Fruit fly (Drosophila melanogaster) whole organism, embryonic: ENCODE results near the gene CG33124.
A peak's percentile ranks its signal among the peaks of the same experiment; 100 is the strongest.

ENCODE experiments used
- Antp ChIP-seq: fragments of 200-800 bp; sonication (Bioruptor generic); optimal IDR thresholded peaks from 3 replicates; lab custom pipeline; 2016; ENCODE audit warnings: missing biosample characterization, missing genetic modification characterization
- CG10959 ChIP-seq: fragments of 200-800 bp; sonication (Bioruptor generic); IDR thresholded peaks from 2 replicates; pipeline ENCODE4 v1.3.6; 2022; ENCODE audit warnings: missing biosample characterization, missing genetic modification characterization
- CG11560 ChIP-seq: fragments of 200-800 bp; sonication (Bioruptor generic); IDR thresholded peaks from 3 replicates; pipeline ENCODE4 v1.3.6; 2022; ENCODE audit warnings: missing biosample characterization, missing genetic modification characterization
- CG12071 ChIP-seq: fragments of 200-800 bp; sonication (Bioruptor generic); optimal IDR thresholded peaks from 3 replicates; lab custom pipeline; 2018; ENCODE audit warnings: missing biosample characterization, mild to moderate bottlenecking, missing genetic modification characterization
- CG12155 ChIP-seq: fragments of 200-800 bp; sonication (Bioruptor generic); optimal IDR thresholded peaks from 3 replicates; lab custom pipeline; 2016; ENCODE audit warnings: missing biosample characterization, missing genetic modification characterization
- CG14710 ChIP-seq: fragments of 200-800 bp; sonication (Bioruptor generic); optimal IDR thresholded peaks from 3 replicates; lab custom pipeline; 2019; ENCODE audit warnings: missing biosample characterization, mild to moderate bottlenecking, missing genetic modification characterization, moderate library complexity
- CG17385 ChIP-seq: fragments of 200-800 bp; sonication (Bioruptor generic); optimal IDR thresholded peaks from 3 replicates; lab custom pipeline; 2018; ENCODE audit warnings: missing biosample characterization, mild to moderate bottlenecking, missing genetic modification characterization
- CG17912 ChIP-seq: fragments of 200-800 bp; sonication (Bioruptor generic); optimal IDR thresholded peaks from 2 replicates; lab custom pipeline; 2018; ENCODE audit warnings: missing biosample characterization, mild to moderate bottlenecking, missing genetic modification characterization
- CG18011 ChIP-seq: fragments of 200-800 bp; sonication (Bioruptor generic); optimal IDR thresholded peaks from 2 replicates; lab custom pipeline; 2017; ENCODE audit warnings: missing biosample characterization, missing genetic modification characterization, mild to moderate bottlenecking, moderate library complexity, missing genotype
- CG2120 ChIP-seq: fragments of 200-800 bp; sonication (Bioruptor generic); optimal IDR thresholded peaks from 3 replicates; lab custom pipeline; 2016; ENCODE audit warnings: missing biosample characterization, missing genetic modification characterization
- CG2129 ChIP-seq: fragments of 200-800 bp; sonication (Bioruptor generic); IDR thresholded peaks from 2 replicates; pipeline ENCODE4 v1.3.6; 2022; ENCODE audit warnings: missing biosample characterization, missing genetic modification characterization; ENCODE audit not compliant: partially characterized antibody
- CG2678 ChIP-seq: fragments of 200-800 bp; sonication (Bioruptor generic); optimal IDR thresholded peaks from 3 replicates; lab custom pipeline; 2019; ENCODE audit warnings: missing biosample characterization, mild to moderate bottlenecking, missing genetic modification characterization, moderate library complexity
- CG32772 ChIP-seq: fragments of 200-800 bp; sonication (Bioruptor generic); IDR thresholded peaks from 2 replicates; pipeline ENCODE4 v1.3.6; 2022; ENCODE audit warnings: missing biosample characterization, missing genetic modification characterization
- CG34422 ChIP-seq: fragments of 200-800 bp; sonication (Bioruptor generic); IDR thresholded peaks from 3 replicates; pipeline ENCODE4 v1.3.6; 2022; ENCODE audit warnings: missing biosample characterization, missing genetic modification characterization
- CG3726 ChIP-seq: fragments of 200-800 bp; sonication (Bioruptor generic); IDR thresholded peaks from 3 replicates; pipeline ENCODE4, ENCODE4 v1.3.6; 2022; ENCODE audit warnings: missing biosample characterization, missing genetic modification characterization
- CG6254 ChIP-seq: fragments of 200-800 bp; sonication (Bioruptor generic); optimal IDR thresholded peaks from 3 replicates; lab custom pipeline; 2017; ENCODE audit warnings: mild to moderate bottlenecking, missing biosample characterization, missing genetic modification reagents, missing genetic modification characterization
- CG7357 ChIP-seq: fragments of 200-800 bp; sonication (Bioruptor generic); IDR thresholded peaks from 3 replicates; pipeline ENCODE4 v1.3.6; 2022; ENCODE audit warnings: missing biosample characterization, missing genetic modification characterization
- CG9437 ChIP-seq: fragments of 200-800 bp; sonication (Bioruptor generic); optimal IDR thresholded peaks from 2 replicates; lab custom pipeline; 2018; ENCODE audit warnings: missing biosample characterization, mild to moderate bottlenecking, missing genetic modification characterization
- CG9932 ChIP-seq: fragments of 200-800 bp; sonication (Bioruptor generic); IDR thresholded peaks from 2 replicates; pipeline ENCODE4 v1.3.6; 2022; ENCODE audit warnings: missing biosample characterization, missing genetic modification characterization
- Camta ChIP-seq: fragments of 200-800 bp; sonication (Bioruptor generic); optimal IDR thresholded peaks from 2 replicates; lab custom pipeline; 2016; ENCODE audit warnings: missing biosample characterization, missing genetic modification characterization
- CkIIα-i1 ChIP-seq: fragments of 200-800 bp; sonication (Bioruptor generic); IDR thresholded peaks from 2 replicates; pipeline ENCODE4 v1.3.6; 2022; ENCODE audit warnings: missing biosample characterization, missing genetic modification characterization
- CoRest ChIP-seq: fragments of 200-800 bp; sonication (Bioruptor generic); optimal IDR thresholded peaks from 3 replicates; lab custom pipeline; 2018; ENCODE audit warnings: missing biosample characterization, mild to moderate bottlenecking, missing genetic modification characterization, moderate library complexity
- Fer2 ChIP-seq: fragments of 200-800 bp; sonication (Bioruptor generic); optimal IDR thresholded peaks from 2 replicates; lab custom pipeline; 2018; ENCODE audit warnings: missing biosample characterization, mild to moderate bottlenecking, missing genetic modification characterization, moderate library complexity
- Fer3 ChIP-seq: fragments of 200-800 bp; sonication (Bioruptor generic); optimal IDR thresholded peaks from 2 replicates; lab custom pipeline; 2018; ENCODE audit warnings: missing biosample characterization, mild to moderate bottlenecking, missing genetic modification characterization, moderate library complexity
- HLH4C ChIP-seq: fragments of 200-800 bp; sonication (Bioruptor generic); IDR thresholded peaks from 3 replicates; pipeline ENCODE4 v1.3.6; 2022; ENCODE audit warnings: missing biosample characterization, missing genetic modification characterization; ENCODE audit not compliant: partially characterized antibody
- HmgZ ChIP-seq: fragments of 200-800 bp; sonication (Bioruptor generic); optimal IDR thresholded peaks from 2 replicates; lab custom pipeline; 2018; ENCODE audit warnings: missing biosample characterization, mild to moderate bottlenecking, missing genetic modification characterization
- Hr3 ChIP-seq: fragments of 200-800 bp; sonication (Bioruptor generic); optimal IDR thresholded peaks from 3 replicates; lab custom pipeline; 2016; ENCODE audit warnings: missing biosample characterization, missing genetic modification characterization
- Mad ChIP-seq: fragments of 200-800 bp; sonication (Bioruptor generic); optimal IDR thresholded peaks from 2 replicates; lab custom pipeline; 2016; ENCODE audit warnings: missing biosample characterization, missing genetic modification characterization
- Mes4 ChIP-seq: fragments of 200-800 bp; sonication (Bioruptor generic); optimal IDR thresholded peaks from 2 replicates; lab custom pipeline; 2016; ENCODE audit warnings: missing biosample characterization, missing genetic modification characterization
- NfI ChIP-seq: fragments of 200-800 bp; sonication (Bioruptor generic); optimal IDR thresholded peaks from 3 replicates; lab custom pipeline; 2018; ENCODE audit warnings: missing biosample characterization, mild to moderate bottlenecking, missing genetic modification characterization, moderate library complexity
- Opbp ChIP-seq: fragments of 200-800 bp; sonication (Bioruptor generic); IDR thresholded peaks from 3 replicates; pipeline ENCODE4 v1.3.6; 2022; ENCODE audit warnings: missing biosample characterization, missing genetic modification characterization; ENCODE audit not compliant: partially characterized antibody
- Scr ChIP-seq: fragments of 200-800 bp; sonication (Bioruptor generic); IDR thresholded peaks from 2 replicates; pipeline ENCODE4 v1.3.6; 2022; ENCODE audit warnings: missing biosample characterization, missing genetic modification characterization; ENCODE audit not compliant: partially characterized antibody
- Sry-δ ChIP-seq: fragments of 200-800 bp; sonication (Bioruptor generic); optimal IDR thresholded peaks from 2 replicates; lab custom pipeline; 2016; ENCODE audit warnings: missing biosample characterization, missing genetic modification characterization
- al ChIP-seq: fragments of 200-800 bp; sonication (Bioruptor generic); IDR thresholded peaks from 2 replicates; pipeline ENCODE4 v1.3.6; 2022; ENCODE audit warnings: missing biosample characterization, missing genetic modification characterization
- amos ChIP-seq: fragments of 200-800 bp; sonication (Bioruptor generic); IDR thresholded peaks from 2 replicates; pipeline ENCODE4 v1.3.6; 2022; ENCODE audit warnings: missing biosample characterization, missing genetic modification characterization; ENCODE audit not compliant: partially characterized antibody
- aop ChIP-seq: fragments of 200-800 bp; sonication (Bioruptor generic); IDR thresholded peaks from 2 replicates; pipeline ENCODE4 v1.3.6; 2022; ENCODE audit warnings: missing biosample characterization, missing genetic modification characterization
- bigmax ChIP-seq: fragments of 200-800 bp; sonication (Bioruptor generic); optimal IDR thresholded peaks from 2 replicates; lab custom pipeline; 2018; ENCODE audit warnings: missing biosample characterization, mild to moderate bottlenecking, missing genetic modification characterization
- chn ChIP-seq: fragments of 200-800 bp; sonication (Bioruptor generic); optimal IDR thresholded peaks from 2 replicates; lab custom pipeline; 2016; ENCODE audit warnings: missing biosample characterization, missing genetic modification characterization
- crc ChIP-seq: fragments of 200-800 bp; sonication (Bioruptor generic); optimal IDR thresholded peaks from 2 replicates; lab custom pipeline; 2016; ENCODE audit warnings: missing biosample characterization, missing genetic modification characterization
- klu ChIP-seq: fragments of 200-800 bp; sonication (Bioruptor generic); IDR thresholded peaks from 2 replicates; pipeline ENCODE4 v1.3.6; 2022; ENCODE audit warnings: missing biosample characterization, missing genetic modification characterization
- lbe ChIP-seq: fragments of 200-800 bp; sonication (Bioruptor generic); optimal IDR thresholded peaks from 2 replicates; lab custom pipeline; 2016; ENCODE audit warnings: missing biosample characterization, mild to moderate bottlenecking, missing genetic modification characterization
- lmd ChIP-seq: fragments of 200-800 bp; sonication (Bioruptor generic); IDR thresholded peaks from 2 replicates; pipeline ENCODE4 v1.3.6; 2022; ENCODE audit warnings: missing biosample characterization, missing genetic modification characterization
- org-1 ChIP-seq: fragments of 200-800 bp; sonication (Bioruptor generic); optimal IDR thresholded peaks from 2 replicates; lab custom pipeline; 2017; ENCODE audit warnings: missing biosample characterization, missing genetic modification characterization
- peb ChIP-seq: fragments of 200-800 bp; sonication (Bioruptor generic); IDR thresholded peaks from 2 replicates; pipeline ENCODE4 v1.3.6; 2022; ENCODE audit warnings: missing biosample characterization, missing genetic modification characterization
- ro ChIP-seq: fragments of 200-800 bp; sonication (Bioruptor generic); IDR thresholded peaks from 2 replicates; pipeline ENCODE4 v1.3.6; 2022; ENCODE audit warnings: missing biosample characterization, missing genetic modification characterization
- seq ChIP-seq: fragments of 200-800 bp; sonication (Bioruptor generic); IDR thresholded peaks from 2 replicates; pipeline ENCODE4 v1.3.6; 2022; ENCODE audit warnings: missing biosample characterization, missing genetic modification characterization
- sna ChIP-seq: fragments of 200-800 bp; sonication (Bioruptor generic); IDR thresholded peaks from 2 replicates; pipeline ENCODE4 v1.3.6; 2022; ENCODE audit warnings: missing biosample characterization, missing genetic modification characterization; ENCODE audit not compliant: partially characterized antibody
- tin ChIP-seq: fragments of 200-800 bp; sonication (Bioruptor generic); optimal IDR thresholded peaks from 3 replicates; lab custom pipeline; 2016; ENCODE audit warnings: missing biosample characterization, missing genetic modification characterization
- trem ChIP-seq: fragments of 200-800 bp; optimal IDR thresholded peaks from 3 replicates; lab custom pipeline; 2019; ENCODE audit warnings: missing biosample characterization, mild to moderate bottlenecking, missing genetic modification characterization, moderate library complexity
- unpg ChIP-seq: fragments of 200-800 bp; sonication (Bioruptor generic); optimal IDR thresholded peaks from 3 replicates; lab custom pipeline; 2018; ENCODE audit warnings: missing biosample characterization, mild to moderate bottlenecking, missing genetic modification characterization, moderate library complexity
- wek ChIP-seq: fragments of 200-800 bp; sonication (Bioruptor generic); optimal IDR thresholded peaks from 3 replicates; lab custom pipeline; 2018; ENCODE audit warnings: missing biosample characterization, mild to moderate bottlenecking, missing genetic modification characterization, moderate library complexity

The CG33124 gene

dm6 chr2L:2201107-2201561 lies 7.8 kb downstream of the CG33124 start (continued):
- TF ChIP-seq unpg (GFP tag; lab: Kevin White, UChicago) (peak; percentile 87), CG9437 (peak; percentile 70), CG6254 (GFP tag; lab: Kevin White, UChicago) (peak; percentile 91), Mad (GFP tag; lab: Kevin White, UChicago) (peak; percentile 42), CkIIα-i1 (GFP tag; lab: Robert Waterston, UW) (no peak), CG17912 (GFP tag; lab: Kevin White, UChicago) (peak; percentile 43), crc (GFP tag; lab: Kevin White, UChicago) (peak; percentile 42), CG11560 (tag; lab: Robert Waterston, UW) (no peak), CoRest (tag; lab: Kevin White, UChicago) (peak; percentile 89), aop (GFP tag; lab: Robert Waterston, UW) (peak; percentile 73; the same call in 1 of the 2 replicates), lbe (GFP tag; lab: Kevin White, UChicago) (peak; percentile 27), HmgZ (no peak), trem (tag; lab: Kevin White, UChicago) (peak; percentile 89), peb (GFP tag; lab: Robert Waterston, UW) (peak; percentile 63), NfI (GFP tag; lab: Kevin White, UChicago) (peak; percentile 79), chn (peak; percentile 82), CG7357 (GFP tag; lab: Robert Waterston, UW) (no peak; the same call in 2 of the 3 replicates), CG2678 (tag; lab: Kevin White, UChicago) (peak; percentile 88), CG12155 (GFP tag; lab: Kevin White, UChicago) (peak; percentile 51), CG14710 (tag; lab: Kevin White, UChicago) (peak; percentile 95), CG3726 (GFP tag; lab: Robert Waterston, UW) (peak; percentile 43; the same call in 1 of the 3 replicates), seq (GFP tag; lab: Robert Waterston, UW) (no peak), CG12071 (GFP tag; lab: Kevin White, UChicago) (peak; percentile 64), Antp (GFP tag; lab: Kevin White, UChicago) (peak; percentile 54), al (GFP tag; lab: Robert Waterston, UW) (no peak), tin (GFP tag; lab: Kevin White, UChicago) (peak; percentile 74), CG2129 (GFP tag; lab: Robert Waterston, UW) (no peak), CG2120 (GFP tag; lab: Kevin White, UChicago) (no peak), Fer3 (peak; percentile 60), ro (GFP tag; lab: Robert Waterston, UW) (no peak), CG17385 (peak; percentile 77), CG18011 (GFP tag; lab: Kevin White, UChicago) (no peak), CG9932 (no peak), CG32772 (GFP tag; lab: Robert Waterston, UW) (peak; percentile 67; the same call in 1 of the 2 replicates), sna (no peak), org-1 (GFP tag; lab: Kevin White, UChicago) (peak; percentile 76), HLH4C (GFP tag; lab: Robert Waterston, UW) (no peak), bigmax (GFP tag; lab: Kevin White, UChicago) (peak; percentile 9), Mes4 (GFP tag; lab: Kevin White, UChicago) (peak; percentile 75), Camta (GFP tag; lab: Kevin White, UChicago) (peak; percentile 75), Opbp (GFP tag; lab: Robert Waterston, UW) (no peak), CG10959 (GFP tag; lab: Robert Waterston, UW) (peak; percentile 76), CG34422 (GFP tag; lab: Robert Waterston, UW) (peak; percentile 80; the same call in 2 of the 3 replicates), Scr (GFP tag; lab: Robert Waterston, UW) (no peak), Hr3 (peak; percentile 82), Fer2 (no peak), wek (GFP tag; lab: Kevin White, UChicago) (peak; percentile 66), Sry-δ (GFP tag; lab: Kevin White, UChicago) (no peak), klu (no peak), lmd (GFP tag; lab: Robert Waterston, UW) (peak; percentile 68; the same call in 1 of the 2 replicates), amos (GFP tag; lab: Robert Waterston, UW) (no peak)
